Fruit fly (Drosophila melanogaster): Measurements from ENCODE around the gene Nrg.

Nrg gene

dm6 chrX:8558762-8559172, 41.6 kb downstream of the Nrg start, which contains the start of gene IntS4 (continued):
- TF ChIP-seq CG10654 (GFP tag; optimal IDR thresholded peaks at IDR 0.05) (peak; percentile 56), CG15514 (GFP tag; optimal IDR thresholded peaks at IDR 0.05) (peak; percentile 90), CG4328 (GFP tag; optimal IDR thresholded peaks at IDR 0.05) (peak; percentile 52), kni (GFP tag; optimal IDR thresholded peaks at IDR 0.05) (peak; percentile 4), stc (GFP tag; IDR thresholded peaks at IDR 0.05) (no peak), sim (GFP tag; IDR thresholded peaks at IDR 0.05) (no peak), CG9932 (GFP tag; IDR thresholded peaks at IDR 0.05) (peak; percentile 91), mld (GFP tag; IDR thresholded peaks at IDR 0.05; ENCODE audit: partially characterized antibody) (peak; percentile 63; the same call in 2 of the 3 replicates), CG1792 (GFP tag; optimal IDR thresholded peaks at IDR 0.05) (no peak), Hey (tag; optimal IDR thresholded peaks at IDR 0.05) (no peak), Sin3A (optimal IDR thresholded peaks at IDR 0.05) (peak; percentile 17), her (GFP tag; optimal IDR thresholded peaks at IDR 0.05) (peak; percentile 21), scrt (GFP tag; optimal IDR thresholded peaks at IDR 0.05) (peak; percentile 15), CG14965 (GFP tag; optimal IDR thresholded peaks at IDR 0.05; ENCODE audit: borderline replicate concordance) (no peak), CHES-1-like (GFP tag; optimal IDR thresholded peaks at IDR 0.05) (peak; percentile 8), CG9817 (tag; optimal IDR thresholded peaks at IDR 0.05) (no peak), bbx (GFP tag; IDR thresholded peaks at IDR 0.05; ENCODE audit: partially characterized antibody) (peak; percentile 86), luna (GFP tag; optimal IDR thresholded peaks at IDR 0.05) (peak; percentile 15), NfI (GFP tag; optimal IDR thresholded peaks at IDR 0.05) (no peak), NC2α (GFP tag; optimal IDR thresholded peaks at IDR 0.05) (no peak), Six4 (GFP tag; optimal IDR thresholded peaks at IDR 0.05) (peak; percentile 20), CG15011 (GFP tag; optimal IDR thresholded peaks at IDR 0.05) (peak; percentile 24), ci (GFP tag; IDR thresholded peaks at IDR 0.05) (no peak), ftz-f1 (GFP tag; optimal IDR thresholded peaks at IDR 0.05) (peak; percentile 56), Kr (GFP tag; optimal IDR thresholded peaks at IDR 0.05) (no peak), Ssrp (tag; optimal IDR thresholded peaks at IDR 0.05) (peak; percentile 56), croc (GFP tag; conservative IDR thresholded peaks at IDR 0.05) (no peak), gro (GFP tag; optimal IDR thresholded peaks at IDR 0.05) (peak; percentile 50), CG12942 (GFP tag; optimal IDR thresholded peaks at IDR 0.05) (peak; percentile 73), CG10267 (tag; optimal IDR thresholded peaks at IDR 0.05) (peak; percentile 68), CG12155 (GFP tag; optimal IDR thresholded peaks at IDR 0.05) (peak; percentile 65), ewg (GFP tag; optimal IDR thresholded peaks at IDR 0.05) (no peak), Sry-δ (GFP tag; optimal IDR thresholded peaks at IDR 0.05) (peak; percentile 87), CG4730 (GFP tag; IDR thresholded peaks at IDR 0.05) (peak; percentile 38; the same call in 1 of the 2 replicates), Jarid2 (GFP tag; optimal IDR thresholded peaks at IDR 0.05) (no peak), Nf-YC (tag; optimal IDR thresholded peaks at IDR 0.05) (peak; percentile 72), hbn (GFP tag; IDR thresholded peaks at IDR 0.05; ENCODE audit: partially characterized antibody) (peak; percentile 96), CG13296 (GFP tag; optimal IDR thresholded peaks at IDR 0.05) (peak; percentile 55), CG43689 (GFP tag; IDR thresholded peaks at IDR 0.05) (no peak), bigmax (GFP tag; optimal IDR thresholded peaks at IDR 0.05) (no peak), btn (GFP tag; optimal IDR thresholded peaks at IDR 0.05) (no peak), insv (GFP tag; optimal IDR thresholded peaks at IDR 0.05) (peak in 1 of 2 experiments; percentile 31), slou (GFP tag; optimal IDR thresholded peaks at IDR 0.05) (peak; percentile 68), trem (tag; optimal IDR thresholded peaks at IDR 0.05) (peak; percentile 80), sima (GFP tag; optimal IDR thresholded peaks at IDR 0.05) (no peak), CG2129 (GFP tag; IDR thresholded peaks at IDR 0.05; ENCODE audit: partially characterized antibody) (peak; percentile 89), CG31365 (tag; optimal IDR thresholded peaks at IDR 0.05) (no peak), exex (tag; optimal IDR thresholded peaks at IDR 0.05) (no peak), dm (GFP tag; optimal IDR thresholded peaks at IDR 0.05) (peak; percentile 7), CG4404 (GFP tag; IDR thresholded peaks at IDR 0.05) (peak; percentile 58), twi (tag; optimal IDR thresholded peaks at IDR 0.05) (peak; percentile 47)
